Fruit fly (Drosophila melanogaster): ENCODE results near the gene CG13284.

The CG13284 gene

DNA sequence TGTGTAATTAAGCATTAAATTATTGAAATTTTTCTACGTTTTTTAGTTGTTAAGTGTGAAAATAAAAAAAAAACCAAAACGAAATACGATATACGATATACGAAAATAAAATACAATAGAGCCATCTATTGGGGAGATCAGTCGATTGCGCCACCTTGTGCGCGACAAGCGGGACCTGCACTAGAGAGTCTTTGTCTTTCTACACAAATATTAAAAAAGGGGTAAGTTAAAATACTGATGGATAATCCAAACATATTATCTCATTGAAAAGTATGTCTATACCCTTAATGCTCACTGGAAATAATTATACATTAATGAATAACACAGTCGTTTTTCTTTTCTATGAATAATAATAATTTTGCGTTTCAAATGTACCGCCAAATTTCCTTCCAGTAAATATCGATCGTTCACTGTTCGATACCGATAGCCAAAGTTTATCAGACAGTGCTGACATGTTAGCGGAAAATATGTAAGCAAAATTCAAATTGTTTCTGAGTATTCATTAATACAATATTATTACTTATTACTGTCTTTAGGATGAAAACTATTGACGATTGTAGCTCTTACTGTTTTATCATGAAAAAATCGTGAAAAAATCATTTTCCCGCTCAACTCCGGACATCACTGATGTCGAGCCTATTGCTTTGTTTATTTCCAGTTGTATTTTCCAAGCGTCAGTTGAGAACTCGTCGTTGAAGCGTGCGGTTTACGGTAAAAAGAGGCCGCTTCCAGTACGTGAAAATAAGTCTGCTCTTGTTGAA, 32.3 kb downstream of the CG13284 start, which contains the start of gene mdy (continued):
- TF ChIP-seq ken (GFP tag; IDR thresholded peaks at IDR 0.05) = peak; percentile 60; the same call in 1 of the 3 replicates
- TF ChIP-seq NFAT (GFP tag; IDR thresholded peaks at IDR 0.05) = peak; percentile 86
- TF ChIP-seq CG2116 (GFP tag; optimal IDR thresholded peaks at IDR 0.05) = peak; percentile 74
- no peak for TF ChIP-seq sr (GFP tag; IDR thresholded peaks at IDR 0.05)
- peak; percentile 61 for TF ChIP-seq CG13287 (GFP tag; IDR thresholded peaks at IDR 0.05; ENCODE audit: partially characterized antibody)
- TF ChIP-seq Sox102F (GFP tag; optimal IDR thresholded peaks at IDR 0.05) = peak; percentile 60
- TF ChIP-seq Aef1 (GFP tag; IDR thresholded peaks at IDR 0.05) = peak; percentile 47; the same call in 2 of the 3 replicates
- peak; percentile 49; the same call in 1 of the 3 replicates for TF ChIP-seq Dbx (GFP tag; IDR thresholded peaks at IDR 0.05)
- peak; percentile 58 for TF ChIP-seq esg (GFP tag; conservative IDR thresholded peaks at IDR 0.05)
- TF ChIP-seq MESR4 (GFP tag; optimal IDR thresholded peaks at IDR 0.05) = no peak
- TF ChIP-seq Spps (tag; optimal IDR thresholded peaks at IDR 0.05) = no peak
- peak; percentile 5 for TF ChIP-seq CG5180 (GFP tag; optimal IDR thresholded peaks at IDR 0.05)
- no peak for TF ChIP-seq crc (GFP tag; optimal IDR thresholded peaks at IDR 0.05)
- TF ChIP-seq Mad (GFP tag; optimal IDR thresholded peaks at IDR 0.05) = peak; percentile 50
- no peak for TF ChIP-seq CG9215 (GFP tag; IDR thresholded peaks at IDR 0.05)
- TF ChIP-seq tna (GFP tag; IDR thresholded peaks at IDR 0.05; ENCODE audit: partially characterized antibody) = no peak
- TF ChIP-seq jigr1 (GFP tag; IDR thresholded peaks at IDR 0.05) = no peak
- peak; percentile 24 for TF ChIP-seq stwl (tag; optimal IDR thresholded peaks at IDR 0.05)
- TF ChIP-seq CG12299 (tag; optimal IDR thresholded peaks at IDR 0.05) = peak; percentile 37
- peak; percentile 1 for TF ChIP-seq pita (GFP tag; optimal IDR thresholded peaks at IDR 0.05)
- peak; percentile 40 for TF ChIP-seq Ada2b (GFP tag; IDR thresholded peaks at IDR 0.05)
- peak; percentile 74; the same call in 1 of the 2 replicates for TF ChIP-seq ranshi (GFP tag; IDR thresholded peaks at IDR 0.05)
- peak; percentile 15 for TF ChIP-seq CG30431 (GFP tag; optimal IDR thresholded peaks at IDR 0.05)
- peak; percentile 29 for TF ChIP-seq tup (GFP tag; optimal IDR thresholded peaks at IDR 0.05)
- TF ChIP-seq Opbp (GFP tag; IDR thresholded peaks at IDR 0.05; ENCODE audit: partially characterized antibody) = no peak; the same call in 2 of the 3 replicates
- TF ChIP-seq odd (GFP tag; optimal IDR thresholded peaks at IDR 0.05) = no peak
- TF ChIP-seq gro (GFP tag; optimal IDR thresholded peaks at IDR 0.05) = peak; percentile 6
- peak; percentile 50 for TF ChIP-seq unpg (GFP tag; optimal IDR thresholded peaks at IDR 0.05)
- no peak for TF ChIP-seq CG6254 (GFP tag; optimal IDR thresholded peaks at IDR 0.05)
- no peak for TF ChIP-seq Doc3 (GFP tag; IDR thresholded peaks at IDR 0.05; ENCODE audit: partially characterized antibody)
- peak; percentile 4 for TF ChIP-seq CG3065 (GFP tag; optimal IDR thresholded peaks at IDR 0.05)
- TF ChIP-seq B-H2 (GFP tag; optimal IDR thresholded peaks at IDR 0.05) = peak; percentile 24
- 0 out of 4 replicates have a peak, but pooled peaks have one; percentile 34 for TF ChIP-seq chinmo (GFP tag; IDR thresholded peaks at IDR 0.05; ENCODE audit: partially characterized antibody)
- TF ChIP-seq vfl (GFP tag; optimal IDR thresholded peaks at IDR 0.05) = peak; percentile 62
- peak; percentile 0 for TF ChIP-seq CG4328 (GFP tag; optimal IDR thresholded peaks at IDR 0.05)
- no peak for TF ChIP-seq hbn (GFP tag; IDR thresholded peaks at IDR 0.05; ENCODE audit: partially characterized antibody)
- TF ChIP-seq rib (GFP tag; IDR thresholded peaks at IDR 0.05) = no peak
- TF ChIP-seq Kr (GFP tag; optimal IDR thresholded peaks at IDR 0.05) = peak; percentile 97
- 0 out of 2 replicates have a peak, but pooled peaks have one; percentile 9 for TF ChIP-seq Rx (GFP tag; IDR thresholded peaks at IDR 0.05)
- TF ChIP-seq seq (GFP tag; IDR thresholded peaks at IDR 0.05) = peak; percentile 44; the same call in 1 of the 2 replicates
- TF ChIP-seq Ravus (GFP tag; IDR thresholded peaks at IDR 0.05) = no peak
- TF ChIP-seq bsh (GFP tag; optimal IDR thresholded peaks at IDR 0.05) = peak in 1 of 2 experiments; percentile 51
- no peak for TF ChIP-seq CG12071 (GFP tag; optimal IDR thresholded peaks at IDR 0.05)
- no peak for TF ChIP-seq CG7357 (GFP tag; IDR thresholded peaks at IDR 0.05)
- TF ChIP-seq salm (tag; optimal IDR thresholded peaks at IDR 0.05) = no peak
- TF ChIP-seq CG12391 (tag; optimal IDR thresholded peaks at IDR 0.05) = peak; percentile 77
- no peak for TF ChIP-seq CG12236 (GFP tag; optimal IDR thresholded peaks at IDR 0.05)
- TF ChIP-seq Fer2 (tag; optimal IDR thresholded peaks at IDR 0.05) = no peak
